Fruit fly (Drosophila melanogaster) whole organism, prepupa: ENCODE results near the gene SKIP.

ENCODE experiments used
- CG3032 ChIP-seq: fragments of 200-800 bp; optimal IDR thresholded peaks from 2 replicates; lab custom pipeline; 2019; ENCODE audit warnings: missing biosample characterization, mild to moderate bottlenecking, missing genetic modification characterization, moderate library complexity
- CG6854 ChIP-seq: fragments of 200-800 bp; sonication (Bioruptor generic); optimal IDR thresholded peaks from 2 replicates; lab custom pipeline; 2017; ENCODE audit warnings: missing biosample characterization, mild to moderate bottlenecking, missing genetic modification characterization
- acj6 ChIP-seq: fragments of 200-800 bp; sonication (Bioruptor generic); optimal IDR thresholded peaks from 3 replicates; lab custom pipeline; 2016; ENCODE audit warnings: missing biosample characterization, missing genetic modification characterization
- cyc ChIP-seq: fragments of 200-800 bp; sonication (Bioruptor generic); optimal IDR thresholded peaks from 3 replicates; lab custom pipeline; 2016; ENCODE audit warnings: missing biosample characterization, missing genetic modification characterization
- spab ChIP-seq: fragments of 200-800 bp; sonication (Bioruptor generic); optimal IDR thresholded peaks from 2 replicates; lab custom pipeline; 2017; ENCODE audit warnings: missing biosample characterization, mild to moderate bottlenecking, missing genetic modification characterization, missing genetic modification reagents

dm6 chr3R:22339510-22339909 lies 205.9 kb downstream of the SKIP start:
- TF ChIP-seq cyc, result peak; percentile 68
- peak; percentile 11 for TF ChIP-seq CG6854 (GFP tag; lab: Kevin White, UChicago)
- TF ChIP-seq acj6 (GFP tag; lab: Kevin White, UChicago), result peak; percentile 66
- peak; percentile 73 for TF ChIP-seq spab (GFP tag; lab: Kevin White, UChicago)
- no peak for TF ChIP-seq CG3032
